Worm (Caenorhabditis elegans) whole organism, L1 larva: ENCODE results near the gene C06E4.5.

Source experiments
- aly-2 ChIP-seq: fragments of 150-350 bp; optimal IDR thresholded peaks from 2 replicates; lab custom pipeline; 2014; ENCODE audit warnings: missing biosample characterization, missing genetic modification characterization
- ama-1 ChIP-seq: fragments of 150-350 bp; optimal IDR thresholded peaks from 2 replicates; lab custom pipeline; 2014
- ceh-8 ChIP-seq: fragments of 200-800 bp; sonication (Bioruptor generic); optimal IDR thresholded peaks from 2 replicates; lab custom pipeline; 2018; ENCODE audit warnings: mild to moderate bottlenecking, missing genetic modification characterization, moderate library complexity, missing compliant biosample characterization
- ces-1 ChIP-seq: fragments of 150-350 bp; optimal IDR thresholded peaks from 2 replicates; lab custom pipeline; 2014; ENCODE audit warnings: missing biosample characterization, missing genetic modification reagents, missing genetic modification characterization
- egl-27 ChIP-seq, 2 experiments: fragments of 150-350 bp in 1 of 2; sonication (generic microtip); optimal IDR thresholded peaks; 3 replicates each; lab custom pipeline; 2017 to 2018; ENCODE audit warnings: missing biosample characterization in 2 of 2, missing genetic modification characterization in 2 of 2, missing genetic modification reagents in 2 of 2
- elt-2 ChIP-seq: sonication (generic microtip); optimal IDR thresholded peaks from 2 replicates; lab custom pipeline; 2016; ENCODE audit warnings: missing genetic modification characterization, mild to moderate bottlenecking, inconsistent platforms, missing compliant biosample characterization, missing genetic modification reagents
- elt-3 ChIP-seq, 6 experiments: fragments of 150-350 bp in 1 of 6; sonication (generic microtip); optimal IDR thresholded peaks; 2 replicates each; lab custom pipeline; 2017 to 2018; ENCODE audit warnings: missing biosample characterization in 6 of 6, missing genetic modification characterization in 6 of 6, inconsistent platforms in 1 of 6
- hlh-17 ChIP-seq: fragments of 200-800 bp; sonication (Bioruptor generic); optimal IDR thresholded peaks from 2 replicates; lab custom pipeline; 2018; ENCODE audit warnings: missing genetic modification characterization, mild to moderate bottlenecking, missing compliant biosample characterization, moderate library complexity, borderline replicate concordance
- isw-1 ChIP-seq: fragments of 200-800 bp; sonication (Bioruptor generic); IDR thresholded peaks from 2 replicates; pipeline ENCODE4 v1.3.6; 2022; ENCODE audit warnings: missing genetic modification characterization, missing compliant biosample characterization
- lsy-2 ChIP-seq, 2 experiments: fragments of 150-350 bp; optimal IDR thresholded peaks; 2 replicates each; lab custom pipeline; 2014; ENCODE audit warnings: missing biosample characterization in 2 of 2, missing genetic modification characterization in 2 of 2
- nhr-12 ChIP-seq: sonication (generic microtip); optimal IDR thresholded peaks from 2 replicates; lab custom pipeline; 2017; ENCODE audit warnings: missing biosample characterization, missing genetic modification characterization
- nhr-47 ChIP-seq: sonication (generic microtip); optimal IDR thresholded peaks from 2 replicates; lab custom pipeline; 2016; ENCODE audit warnings: mild to moderate bottlenecking, missing genetic modification characterization, moderate library complexity, missing compliant biosample characterization
- nhr-76 ChIP-seq: sonication (generic microtip); optimal IDR thresholded peaks from 2 replicates; lab custom pipeline; 2017; ENCODE audit warnings: missing biosample characterization, missing genetic modification characterization
- snu-23 ChIP-seq: sonication (generic microtip); optimal IDR thresholded peaks from 2 replicates; lab custom pipeline; 2016; ENCODE audit warnings: missing genetic modification characterization, missing compliant biosample characterization

DNA sequence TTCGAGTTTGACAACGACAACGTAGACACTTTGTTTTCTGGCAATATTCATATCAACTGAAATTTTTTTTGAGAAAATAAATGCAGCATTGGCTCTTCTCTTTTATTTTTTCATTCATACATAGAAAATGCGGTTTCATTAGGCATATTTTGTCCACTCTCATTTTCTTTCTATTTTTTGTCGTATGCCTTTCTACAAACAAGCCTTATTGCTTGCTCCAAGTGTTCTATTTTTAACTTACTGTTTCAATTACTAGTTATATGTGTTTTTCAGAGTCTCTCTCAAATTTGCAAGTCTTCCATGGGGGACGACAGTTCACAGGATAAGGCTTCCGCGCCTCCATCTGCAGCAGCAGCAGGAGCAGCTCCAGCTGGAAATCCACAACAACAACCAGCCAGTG is 48.8 kb upstream of the C06E4.5 start, which contains the start of gene kcc-1:
- TF ChIP-seq snu-23 (GFP tag; lab: Kevin White, UChicago) (no peak), isw-1 (GFP tag; lab: Robert Waterston, UW) (no peak), lsy-2 (tag; optimal IDR thresholded peaks at IDR 0.05; lab: Kevin White, UChicago) (no peak), ceh-8 (GFP tag; lab: Kevin White, UChicago) (no peak), ces-1 (GFP tag; lab: Kevin White, UChicago) (no peak), elt-3 (tag; optimal IDR thresholded peaks at IDR 0.05; lab: Kevin White, UChicago) (no peak), egl-27 (tag; optimal IDR thresholded peaks at IDR 0.05; lab: Kevin White, UChicago) (no peak), ama-1 (lab: Kevin White, UChicago) (no peak), nhr-12 (tag; lab: Kevin White, UChicago) (no peak), elt-2 (tag; lab: Kevin White, UChicago) (no peak), hlh-17 (GFP tag; lab: Kevin White, UChicago) (no peak), aly-2 (tag; lab: Kevin White, UChicago) (no peak), nhr-47 (tag; lab: Kevin White, UChicago) (no peak), nhr-76 (no peak)
